Fruit fly (Drosophila melanogaster): ENCODE results near the gene dnd.

The dnd gene

DNA sequence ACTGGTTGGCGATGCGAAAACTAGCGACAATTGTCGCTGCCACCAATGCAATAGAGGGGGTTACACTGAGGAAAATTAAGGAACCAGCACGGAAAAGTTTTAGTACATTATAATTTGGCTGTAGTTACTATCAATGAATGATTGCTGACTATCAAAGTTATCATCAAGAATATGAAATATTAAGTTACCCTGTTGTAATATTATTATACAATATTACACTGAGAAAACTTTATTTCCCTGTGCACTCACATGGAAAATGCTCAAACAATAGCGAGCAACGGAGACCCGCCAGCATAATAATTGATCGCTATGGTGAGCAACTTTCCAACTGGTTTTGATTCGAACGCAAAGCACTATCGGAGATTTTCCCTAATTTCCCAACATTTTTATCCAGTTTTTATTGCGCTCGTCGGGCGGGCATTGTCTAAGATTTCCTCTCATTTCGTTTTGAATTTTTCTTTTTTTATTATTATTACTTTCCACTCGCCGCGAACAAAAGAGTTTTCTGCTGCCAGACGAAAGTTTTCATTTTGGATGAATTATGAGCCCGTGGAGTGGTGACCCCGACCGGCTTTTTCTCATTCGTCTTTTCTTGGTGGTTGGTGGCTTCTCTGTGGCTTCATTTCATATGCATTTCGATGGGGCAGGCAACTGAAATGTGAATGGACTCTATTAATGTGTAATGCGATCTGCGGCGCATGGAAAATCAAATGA lies 24.9 kb downstream of the dnd start (continued):
- TF ChIP-seq tll (GFP tag; optimal IDR thresholded peaks at IDR 0.05) (no peak), CG13287 (GFP tag; IDR thresholded peaks at IDR 0.05; ENCODE audit: partially characterized antibody) (no peak), psq (GFP tag; optimal IDR thresholded peaks at IDR 0.05) (no peak), jing (GFP tag; optimal IDR thresholded peaks at IDR 0.05) (peak; percentile 70), rib (GFP tag; IDR thresholded peaks at IDR 0.05) (no peak), grn (GFP tag; optimal IDR thresholded peaks at IDR 0.05) (no peak), CG1233 (GFP tag; optimal IDR thresholded peaks at IDR 0.05) (peak; percentile 46), slbo (GFP tag; IDR thresholded peaks at IDR 0.05) (no peak), Adf1 (GFP tag; IDR thresholded peaks at IDR 0.05) (no peak), tin (GFP tag; optimal IDR thresholded peaks at IDR 0.05) (peak; percentile 59), Ptx1 (GFP tag; IDR thresholded peaks at IDR 0.05) (peak; percentile 72), YL-1 (GFP tag; optimal IDR thresholded peaks at IDR 0.05) (peak; percentile 46), Opbp (GFP tag; IDR thresholded peaks at IDR 0.05; ENCODE audit: partially characterized antibody) (no peak)

DNA sequence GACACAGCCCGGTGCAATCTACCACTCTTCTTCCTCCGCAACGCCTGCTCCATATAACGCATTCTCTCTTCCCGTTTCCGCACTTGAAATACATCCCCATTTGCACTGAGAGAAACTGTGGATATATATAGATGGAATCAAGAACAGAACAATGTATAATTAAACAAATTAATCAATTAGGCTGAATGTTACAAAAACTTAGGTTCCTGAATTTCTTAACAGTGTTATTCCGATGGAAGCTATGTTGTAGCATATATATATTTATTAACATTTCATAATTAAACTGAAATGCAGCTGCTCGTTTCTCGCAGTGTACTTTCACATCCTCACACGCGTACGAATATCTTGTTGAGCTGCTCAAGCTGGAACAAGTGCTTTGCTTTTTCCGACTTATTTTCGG lies 27.6 kb downstream of the dnd start:
- TF ChIP-seq Aef1 (GFP tag; IDR thresholded peaks at IDR 0.05) (no peak), CG10267 (tag; optimal IDR thresholded peaks at IDR 0.05) (peak; percentile 47), al (GFP tag; IDR thresholded peaks at IDR 0.05) (no peak), CG12236 (GFP tag; optimal IDR thresholded peaks at IDR 0.05) (peak; percentile 47), PHDP (tag; optimal IDR thresholded peaks at IDR 0.05) (peak; percentile 62), z (GFP tag; IDR thresholded peaks at IDR 0.05) (no peak), CG17802 (tag; optimal IDR thresholded peaks at IDR 0.05) (peak; percentile 8), chinmo (GFP tag; IDR thresholded peaks at IDR 0.05; ENCODE audit: partially characterized antibody) (no peak), grau (tag; optimal IDR thresholded peaks at IDR 0.05) (peak; percentile 57), Ssrp (tag; optimal IDR thresholded peaks at IDR 0.05) (peak; percentile 63), Elba2 (GFP tag; optimal IDR thresholded peaks at IDR 0.05) (no peak), CG6683 (GFP tag; optimal IDR thresholded peaks at IDR 0.05) (no peak), CG10462 (GFP tag; optimal IDR thresholded peaks at IDR 0.05) (peak; percentile 1), CG7357 (GFP tag; IDR thresholded peaks at IDR 0.05) (0 out of 3 replicates have a peak, but pooled peaks have one; percentile 45), Dref (GFP tag; IDR thresholded peaks at IDR 0.05) (no peak), Hr39 (optimal IDR thresholded peaks at IDR 0.05) (no peak), ATbp (GFP tag; optimal IDR thresholded peaks at IDR 0.05) (peak; percentile 64), bab2 (GFP tag; optimal IDR thresholded peaks at IDR 0.05) (peak; percentile 47), CG4282 (GFP tag; optimal IDR thresholded peaks at IDR 0.05) (no peak), aop (GFP tag; IDR thresholded peaks at IDR 0.05) (no peak), Side (GFP tag; optimal IDR thresholded peaks at IDR 0.05) (peak; percentile 21), cg (GFP tag; optimal IDR thresholded peaks at IDR 0.05) (no peak), so (GFP tag; IDR thresholded peaks at IDR 0.05) (peak; percentile 35; the same call in 1 of the 3 replicates), hth (optimal IDR thresholded peaks at IDR 0.05) (no peak), CG8281 (tag; optimal IDR thresholded peaks at IDR 0.05) (no peak), CG10274 (GFP tag; optimal IDR thresholded peaks at IDR 0.05) (no peak), gsb-n (tag; optimal IDR thresholded peaks at IDR 0.05) (peak; percentile 72), CG7271 (tag; optimal IDR thresholded peaks at IDR 0.05) (no peak), CG9609 (GFP tag; optimal IDR thresholded peaks at IDR 0.05) (peak; percentile 23), Fer2 (tag; optimal IDR thresholded peaks at IDR 0.05) (no peak), CG7556 (GFP tag; optimal IDR thresholded peaks at IDR 0.05) (peak; percentile 30), ab (GFP tag; optimal IDR thresholded peaks at IDR 0.05) (no peak), Xrp1 (GFP tag; IDR thresholded peaks at IDR 0.05) (peak; percentile 76), zen (tag; optimal IDR thresholded peaks at IDR 0.05) (peak; percentile 47), CG11696 (GFP tag; IDR thresholded peaks at IDR 0.05) (0 out of 2 replicates have a peak, but pooled peaks have one; percentile 32), ci (GFP tag; IDR thresholded peaks at IDR 0.05) (peak; percentile 57; the same call in 2 of the 3 replicates), CG10979 (tag; optimal IDR thresholded peaks at IDR 0.05) (peak; percentile 72)

Measured in whole organism, embryonic.